Worm (Caenorhabditis elegans) whole organism, early embryonic: ENCODE results near the gene afmd-1.
"Not testable (repeated sequence)": the region's sequence is repeated elsewhere in the genome, so short reads cannot be mapped to it uniquely, and the experiment has no call there.

Experiments used
- B0310.2 ChIP-seq: sonication (generic microtip); optimal IDR thresholded peaks from 2 replicates; lab custom pipeline; 2016; ENCODE audit warnings: mild to moderate bottlenecking, missing genetic modification characterization, missing compliant biosample characterization
- F13C5.2 ChIP-seq: sonication (generic microtip); optimal IDR thresholded peaks from 2 replicates; lab custom pipeline; 2017; ENCODE audit warnings: mild to moderate bottlenecking, missing genetic modification characterization, inconsistent platforms, missing compliant biosample characterization
- aly-1 ChIP-seq: sonication (generic microtip); optimal IDR thresholded peaks from 2 replicates; lab custom pipeline; 2016; ENCODE audit warnings: missing genetic modification characterization, missing compliant biosample characterization
- ama-1 ChIP-seq: fragments of 150-350 bp; optimal IDR thresholded peaks from 2 replicates; lab custom pipeline; 2014
- ceh-13 ChIP-seq: fragments of 200-800 bp; sonication (Bioruptor generic); optimal IDR thresholded peaks from 2 replicates; lab custom pipeline; 2018; ENCODE audit warnings: mild to moderate bottlenecking, missing genetic modification characterization, missing compliant biosample characterization
- ceh-36 ChIP-seq: sonication (generic microtip); optimal IDR thresholded peaks from 2 replicates; lab custom pipeline; 2016; ENCODE audit warnings: missing genetic modification characterization, inconsistent platforms, missing compliant biosample characterization
- ets-7 ChIP-seq: sonication (generic microtip); optimal IDR thresholded peaks from 2 replicates; lab custom pipeline; 2016; ENCODE audit warnings: missing genotype, missing genetic modification characterization, missing compliant biosample characterization
- flt-1 ChIP-seq: fragments of 200-800 bp; sonication (Bioruptor generic); IDR thresholded peaks from 2 replicates; pipeline ENCODE4 v1.3.6; 2022; ENCODE audit warnings: missing genetic modification characterization, missing compliant biosample characterization
- hmbx-1 ChIP-seq: sonication (generic microtip); optimal IDR thresholded peaks from 2 replicates; lab custom pipeline; 2016; ENCODE audit warnings: mild to moderate bottlenecking, missing genetic modification characterization, missing compliant biosample characterization
- hmg-4 ChIP-seq: fragments of 200-800 bp; sonication (Bioruptor generic); optimal IDR thresholded peaks from 2 replicates; lab custom pipeline; 2018; ENCODE audit warnings: mild to moderate bottlenecking, missing genetic modification characterization, missing compliant biosample characterization
- hnd-1 ChIP-seq: sonication (generic microtip); optimal IDR thresholded peaks from 2 replicates; lab custom pipeline; 2016; ENCODE audit warnings: missing genetic modification characterization, missing compliant biosample characterization
- pes-1 ChIP-seq: fragments of 200-800 bp; sonication (Bioruptor generic); IDR thresholded peaks from 2 replicates; pipeline ENCODE4 v1.3.6; 2022; ENCODE audit warnings: missing genetic modification reagents, missing genetic modification characterization, missing compliant biosample characterization
- scrt-1 ChIP-seq: fragments of 200-800 bp; sonication (Bioruptor generic); IDR thresholded peaks from 2 replicates; pipeline ENCODE4 v1.3.6; 2022; ENCODE audit warnings: missing genetic modification characterization, missing compliant biosample characterization
- sea-1 ChIP-seq: fragments of 200-800 bp; sonication (Bioruptor generic); conservative IDR thresholded peaks from 2 replicates; pipeline ENCODE4 v1.3.6; 2022; ENCODE audit warnings: missing genetic modification characterization, missing compliant biosample characterization
- tbx-11 ChIP-seq: fragments of 200-800 bp; sonication (Bioruptor generic); IDR thresholded peaks from 2 replicates; pipeline ENCODE4 v1.3.6; 2022; ENCODE audit warnings: missing genetic modification characterization, missing compliant biosample characterization
- tbx-37 ChIP-seq: fragments of 200-800 bp; sonication (Bioruptor generic); conservative IDR thresholded peaks from 2 replicates; pipeline ENCODE4 v1.3.6; 2022; ENCODE audit warnings: missing genetic modification reagents, missing genetic modification characterization, missing compliant biosample characterization
- tra-4 ChIP-seq: sonication (generic microtip); optimal IDR thresholded peaks from 2 replicates; lab custom pipeline; 2017; ENCODE audit warnings: missing genetic modification characterization, missing compliant biosample characterization

afmd-1 gene

DNA sequence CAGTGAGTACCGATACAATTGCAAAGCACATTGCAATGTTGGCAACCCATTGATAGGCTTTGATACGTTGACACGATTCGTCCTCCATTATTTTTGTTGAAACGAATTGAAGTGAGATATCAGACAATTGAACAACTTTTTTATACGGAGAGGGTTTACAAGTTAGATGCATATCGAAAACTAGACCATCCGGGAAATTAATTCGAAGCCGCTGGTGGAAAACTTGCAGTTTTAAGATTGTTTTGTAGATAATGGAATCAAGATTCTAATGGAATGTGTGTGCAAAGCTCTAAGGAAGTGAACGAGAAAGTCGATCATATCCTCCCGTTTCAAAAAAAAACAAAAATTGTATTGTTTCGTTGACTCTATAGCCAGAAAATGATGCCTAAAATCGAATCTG is 2.5 kb downstream of the afmd-1 start, which contains the start of gene col-114:
Gene col-114 (minus strand): TSS at position 101 of the 400 bp plus-strand sequence.
- TF ChIP-seq aly-1 (tag; lab: Kevin White, UChicago) (no peak), sea-1 (GFP tag; lab: Robert Waterston, UW) (no peak), pes-1 (GFP tag; lab: Robert Waterston, UW) (no peak), scrt-1 (GFP tag; lab: Robert Waterston, UW) (no peak), ceh-13 (GFP tag; lab: Kevin White, UChicago) (no peak), ets-7 (tag; lab: Kevin White, UChicago) (no peak), hmbx-1 (tag; lab: Kevin White, UChicago) (no peak), B0310.2 (tag; lab: Kevin White, UChicago) (no peak), ama-1 (lab: Kevin White, UChicago) (no peak), hnd-1 (tag; lab: Kevin White, UChicago) (no peak), ceh-36 (tag; lab: Kevin White, UChicago) (no peak)

DNA sequence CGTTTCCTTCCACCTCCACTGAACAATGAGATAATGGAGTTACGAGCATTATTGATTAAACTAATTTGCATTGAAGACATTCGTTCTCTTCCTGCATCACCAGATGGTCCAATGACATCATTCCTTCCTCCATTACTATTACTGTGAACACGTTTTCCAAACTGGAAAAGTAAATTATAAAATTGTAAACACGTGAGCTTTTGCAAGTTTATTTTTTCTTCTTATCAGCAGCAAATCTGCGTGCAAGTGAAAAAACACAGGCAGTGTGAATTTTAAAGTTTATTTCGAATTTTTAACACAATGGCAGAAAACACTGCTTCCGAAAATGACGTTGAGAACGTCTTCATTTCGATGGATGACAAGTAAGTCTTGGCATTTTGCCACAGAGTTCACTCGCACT is 3.2 kb downstream of the afmd-1 start, which contains the start of gene D2024.1:
Gene D2024.1 (plus strand): TSS at position 301 of the 400 bp plus-strand sequence.
- TF ChIP-seq ama-1 (lab: Kevin White, UChicago); hmg-4 (GFP tag; lab: Kevin White, UChicago); sea-1 (GFP tag; lab: Robert Waterston, UW): not testable (repeated sequence)

DNA sequence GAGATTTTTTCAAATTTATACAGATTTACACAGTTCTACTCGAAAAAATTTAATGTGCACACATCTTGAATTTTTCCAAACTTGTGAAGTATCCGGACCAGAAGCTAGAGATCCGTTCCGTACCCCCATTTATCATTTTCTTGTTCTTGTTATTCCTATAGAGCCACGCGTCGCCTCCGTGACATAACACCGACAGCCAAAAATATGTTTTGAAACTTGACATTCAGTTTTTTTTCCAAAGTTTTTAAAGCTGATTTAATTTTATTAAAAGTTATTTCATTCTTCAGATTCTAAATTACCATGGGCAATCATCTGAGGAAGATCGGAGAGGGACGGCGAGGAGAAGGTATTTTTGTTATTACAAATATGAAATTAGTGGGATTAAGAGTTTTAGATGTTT is 6.1 kb downstream of the afmd-1 start, which contains the start of gene D2024.18:
Gene D2024.18 (plus strand): TSS at position 301 of the 400 bp plus-strand sequence.
- TF ChIP-seq tbx-37 (GFP tag; lab: Robert Waterston, UW) (no peak), tbx-11 (GFP tag; lab: Robert Waterston, UW) (no peak), tra-4 (tag; lab: Kevin White, UChicago) (no peak), sea-1 (GFP tag; lab: Robert Waterston, UW) (no peak), F13C5.2 (no peak), ama-1 (lab: Kevin White, UChicago) (no peak), aly-1 (tag; lab: Kevin White, UChicago) (no peak), scrt-1 (GFP tag; lab: Robert Waterston, UW) (no peak), ceh-36 (tag; lab: Kevin White, UChicago) (no peak), hmg-4 (GFP tag; lab: Kevin White, UChicago) (no peak), hmbx-1 (tag; lab: Kevin White, UChicago) (no peak), ets-7 (tag; lab: Kevin White, UChicago) (no peak), hnd-1 (tag; lab: Kevin White, UChicago) (no peak), ceh-13 (GFP tag; lab: Kevin White, UChicago) (no peak), flt-1 (GFP tag; lab: Robert Waterston, UW) (no peak), B0310.2 (tag; lab: Kevin White, UChicago) (no peak), pes-1 (GFP tag; lab: Robert Waterston, UW) (no peak)

DNA sequence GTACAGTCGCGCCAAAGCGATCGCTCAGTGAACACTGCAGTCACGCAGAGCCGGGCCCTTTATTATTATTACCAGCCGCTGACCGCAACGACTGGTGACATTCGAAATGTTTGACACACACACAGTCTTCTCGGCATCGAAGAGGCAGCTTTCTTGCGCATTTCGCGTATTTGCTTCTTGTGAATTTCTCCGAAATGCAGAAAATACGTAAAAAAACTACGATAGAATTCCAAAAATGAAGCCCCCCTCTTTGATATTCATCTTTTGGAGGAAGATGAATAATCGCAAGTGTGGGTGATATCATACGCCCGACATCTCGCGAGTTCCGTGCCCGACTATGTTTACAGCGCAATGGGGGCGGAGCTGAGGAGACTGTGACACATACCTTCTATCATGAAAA is 9.2 kb downstream of the afmd-1 start:
- TF ChIP-seq ama-1 (lab: Kevin White, UChicago) (no peak), flt-1 (GFP tag; lab: Robert Waterston, UW) (no peak), tbx-37 (GFP tag; lab: Robert Waterston, UW) (no peak), hmbx-1 (tag; lab: Kevin White, UChicago) (no peak), hmg-4 (GFP tag; lab: Kevin White, UChicago) (no peak), tra-4 (tag; lab: Kevin White, UChicago) (no peak), ets-7 (tag; lab: Kevin White, UChicago) (no peak), ceh-13 (GFP tag; lab: Kevin White, UChicago) (no peak)

DNA sequence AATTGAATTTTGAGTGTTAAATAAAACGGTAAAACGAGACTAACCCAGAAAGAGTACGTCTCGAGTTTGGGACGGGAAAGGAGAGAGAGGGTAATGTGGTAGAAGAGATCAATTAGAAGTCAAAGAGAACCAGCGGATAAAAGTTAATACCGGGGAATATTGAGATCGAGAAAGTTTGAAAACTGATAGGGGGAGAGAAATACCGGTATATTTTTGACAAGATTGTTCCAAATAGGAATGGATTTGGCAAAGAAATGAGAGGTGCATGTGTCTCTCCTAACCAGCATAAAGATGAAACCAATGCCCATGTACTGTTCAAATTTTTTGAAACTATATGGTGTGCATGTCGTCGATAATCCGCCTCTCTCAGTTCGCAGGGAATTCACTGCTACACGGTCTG is 10.7 kb downstream of the afmd-1 start, which contains the start of gene C06E4.5:
Gene C06E4.5 (plus strand): TSS at position 301 of the 400 bp plus-strand sequence.
- not testable (repeated sequence) for TF ChIP-seq ceh-13 (GFP tag; lab: Kevin White, UChicago); tbx-11 (GFP tag; lab: Robert Waterston, UW); tbx-37 (GFP tag; lab: Robert Waterston, UW)

DNA sequence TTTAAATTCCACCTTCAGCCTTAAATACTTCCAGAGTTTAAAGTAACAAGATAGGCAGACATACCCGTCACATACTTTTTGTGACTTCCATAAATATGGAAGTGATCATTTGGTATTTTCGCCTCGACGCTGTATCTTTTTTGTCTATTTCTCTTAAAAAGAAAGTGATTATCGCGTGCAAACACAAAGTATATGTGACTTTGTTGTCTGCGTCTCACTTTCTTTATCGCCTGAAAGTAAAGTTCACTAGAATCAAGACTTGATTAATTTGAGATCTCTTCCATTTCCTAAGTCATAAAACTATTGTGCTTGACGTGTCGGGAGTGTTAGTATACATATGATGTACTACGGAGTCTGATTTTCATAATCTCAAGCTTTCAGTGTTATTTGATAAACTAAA is 14.2 kb downstream of the afmd-1 start, which contains the start of gene C06E4.6:
Gene C06E4.6 (minus strand): TSS at position 51 of the 400 bp plus-strand sequence.
- TF ChIP-seq flt-1 (GFP tag; lab: Robert Waterston, UW) (no peak), B0310.2 (tag; lab: Kevin White, UChicago) (no peak), hnd-1 (tag; lab: Kevin White, UChicago) (no peak), ama-1 (lab: Kevin White, UChicago) (no peak)

DNA sequence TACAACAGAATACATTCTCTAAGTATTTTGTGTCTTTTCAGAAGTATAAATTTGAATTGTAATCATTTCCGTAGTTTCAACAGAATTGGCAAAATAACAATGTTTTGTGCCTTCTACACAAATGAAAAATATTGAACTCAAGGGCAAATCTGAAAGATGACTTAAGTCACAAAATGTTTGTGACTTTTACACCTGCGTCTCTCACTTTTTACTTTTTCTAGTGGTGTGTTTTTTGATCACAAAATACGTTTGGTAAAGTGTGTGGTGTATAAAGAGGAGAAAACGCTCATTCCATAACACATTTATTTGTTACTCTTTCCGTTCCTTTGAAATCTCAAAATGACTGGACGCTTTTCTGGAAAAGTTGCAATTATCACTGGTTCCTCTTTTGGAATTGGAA is 16.6 kb downstream of the afmd-1 start, which contains the start of gene C06E4.3:
Gene C06E4.3 (plus strand): TSS at position 289 of the 400 bp plus-strand sequence.
- TF ChIP-seq flt-1 (GFP tag; lab: Robert Waterston, UW) (no peak), tra-4 (tag; lab: Kevin White, UChicago) (no peak), aly-1 (tag; lab: Kevin White, UChicago) (no peak), hnd-1 (tag; lab: Kevin White, UChicago) (no peak), ceh-13 (GFP tag; lab: Kevin White, UChicago) (no peak), ceh-36 (tag; lab: Kevin White, UChicago) (no peak), pes-1 (GFP tag; lab: Robert Waterston, UW) (no peak), ets-7 (tag; lab: Kevin White, UChicago) (no peak), B0310.2 (tag; lab: Kevin White, UChicago) (no peak), scrt-1 (GFP tag; lab: Robert Waterston, UW) (no peak), F13C5.2 (no peak), ama-1 (lab: Kevin White, UChicago) (no peak)
